Worm (Caenorhabditis elegans): ENCODE results near the gene clec-75.

DNA sequence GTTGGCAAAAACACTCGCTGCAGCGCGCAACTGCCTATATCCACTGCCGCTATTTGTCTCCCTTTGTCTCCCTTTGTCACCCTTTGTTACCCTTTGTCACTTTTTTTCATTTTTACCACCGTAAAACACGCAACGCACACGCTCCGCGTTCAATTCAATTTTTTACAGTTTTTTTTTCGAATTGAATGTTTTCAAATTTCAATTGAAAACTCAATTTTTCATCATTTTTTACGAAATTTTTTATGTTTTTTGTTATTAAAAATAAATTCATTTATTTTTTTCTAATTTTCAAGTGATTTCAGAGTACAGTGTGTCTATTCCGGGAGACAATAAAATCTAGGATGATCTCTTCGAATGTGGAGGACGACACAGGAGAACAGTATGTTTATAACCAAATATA lies 17.5 kb upstream of the clec-75 start, which contains the start of gene Y46C8AL.11:
- TF ChIP-seq him-1 (tag; optimal IDR thresholded peaks at IDR 0.05) (no peak), dao-5 (tag; optimal IDR thresholded peaks at IDR 0.05) (no peak), W03F9.2 (tag; optimal IDR thresholded peaks at IDR 0.05) (no peak)
